Fruit fly (Drosophila melanogaster) whole organism, wandering third instar larva: Measurements from ENCODE around the gene CG32683.

Experiments
- CG32264 ChIP-seq: fragments of 200-800 bp; sonication (Bioruptor generic); optimal IDR thresholded peaks from 2 replicates; lab custom pipeline; 2016; ENCODE audit warnings: missing biosample characterization, missing genetic modification characterization
- Dif ChIP-seq: fragments of 200-275, 200-300 bp; sonication (Bioruptor generic); optimal IDR thresholded peaks from 2 replicates; lab custom pipeline; 2018; ENCODE audit warnings: missing biosample characterization, missing genetic modification characterization; ENCODE audit not compliant: partially characterized antibody
- OdsH ChIP-seq: fragments of 200-800 bp; sonication (Bioruptor generic); optimal IDR thresholded peaks from 2 replicates; lab custom pipeline; 2016; ENCODE audit warnings: missing biosample characterization, mild to moderate bottlenecking, missing genetic modification characterization
- h ChIP-seq: fragments of 200-800 bp; sonication (Bioruptor generic); optimal IDR thresholded peaks from 3 replicates; lab custom pipeline; 2016; ENCODE audit warnings: missing biosample characterization, mild to moderate bottlenecking, missing genetic modification characterization
- lola ChIP-seq: fragments of >200 bp; optimal IDR thresholded peaks from 2 replicates; lab custom pipeline; 2017; ENCODE audit warnings: missing biosample characterization, missing genetic modification characterization
- pan ChIP-seq: fragments of >200 bp; optimal IDR thresholded peaks from 2 replicates; lab custom pipeline; 2017
- psq ChIP-seq: fragments of 200-800 bp; sonication (Bioruptor generic); optimal IDR thresholded peaks from 3 replicates; lab custom pipeline; 2017; ENCODE audit warnings: missing biosample characterization, mild to moderate bottlenecking, missing genetic modification characterization, moderate library complexity
- rgr ChIP-seq: fragments of 200-800 bp; sonication (Bioruptor generic); optimal IDR thresholded peaks from 3 replicates; lab custom pipeline; 2016; ENCODE audit warnings: missing biosample characterization, mild to moderate bottlenecking, missing genetic modification characterization
- sv ChIP-seq: fragments of 200-800 bp; sonication (Bioruptor generic); optimal IDR thresholded peaks from 3 replicates; lab custom pipeline; 2016; ENCODE audit warnings: missing biosample characterization, missing genetic modification characterization
- usp ChIP-seq: fragments of >200 bp; optimal IDR thresholded peaks from 2 replicates; lab custom pipeline; 2017; ENCODE audit warnings: missing biosample characterization, missing genetic modification characterization

DNA sequence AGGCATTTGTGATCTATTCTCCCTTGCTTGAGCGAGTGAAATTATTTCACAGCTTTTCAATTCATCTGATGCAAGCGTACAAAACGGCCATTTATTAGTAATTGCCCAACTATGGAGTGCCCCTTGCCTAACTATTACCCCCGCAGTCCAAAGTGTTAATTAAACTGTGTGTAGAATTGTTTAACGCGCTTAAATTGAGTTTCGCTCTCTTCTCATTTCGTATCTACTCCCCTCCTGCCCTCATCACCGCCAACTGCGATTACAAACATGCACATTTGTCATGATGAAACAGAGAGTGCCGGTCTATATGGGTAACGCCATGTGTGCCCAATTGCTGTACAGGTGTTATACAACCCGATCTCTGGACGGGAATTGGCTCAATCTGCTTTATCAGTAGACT, 84.9 kb downstream of the CG32683 start:
- TF ChIP-seq sv (GFP tag; lab: Kevin White, UChicago) (no peak), usp (GFP tag; lab: Kevin White, UChicago) (no peak), h (GFP tag; lab: Kevin White, UChicago) (no peak), Dif (GFP tag; lab: Kevin White, UChicago) (no peak), rgr (GFP tag; lab: Kevin White, UChicago) (no peak), psq (GFP tag; lab: Kevin White, UChicago) (no peak), lola (no peak), OdsH (no peak), pan (lab: Kevin White, UChicago) (no peak), CG32264 (GFP tag; lab: Kevin White, UChicago) (no peak)
